Worm (Caenorhabditis elegans) whole organism, L4 larva: Measurements from ENCODE around the gene W01F3.2.

ENCODE experiments used
- F10B5.3 ChIP-seq: sonication (generic microtip); optimal IDR thresholded peaks from 2 replicates; lab custom pipeline; 2016; ENCODE audit warnings: mild to moderate bottlenecking, missing genetic modification characterization, missing compliant biosample characterization
- T26A8.4 ChIP-seq: fragments of 200-800 bp; sonication (Bioruptor generic); IDR thresholded peaks from 2 replicates; pipeline ENCODE4 v1.3.6; 2022; ENCODE audit warnings: missing genetic modification characterization, missing compliant biosample characterization
- Y48G9A.11 ChIP-seq: fragments of 200-800 bp; sonication (Bioruptor generic); IDR thresholded peaks from 2 replicates; pipeline ENCODE4 v1.3.6; 2022; ENCODE audit warnings: missing genetic modification reagents, missing genetic modification characterization, missing compliant biosample characterization
- Y5F2A.4 ChIP-seq: fragments of 200-800 bp; sonication (Bioruptor generic); optimal IDR thresholded peaks from 2 replicates; lab custom pipeline; 2018; ENCODE audit warnings: mild to moderate bottlenecking, missing genetic modification characterization, missing compliant biosample characterization
- Y75B8A.6 ChIP-seq: fragments of 200-800 bp; sonication (Bioruptor generic); IDR thresholded peaks from 2 replicates; pipeline ENCODE4 v1.3.6; 2022; ENCODE audit warnings: missing genetic modification reagents, missing genetic modification characterization, missing compliant biosample characterization
- aha-1 ChIP-seq: fragments of 150-350 bp; peaks from one replicate; lab custom pipeline; 2014; ENCODE audit warnings: missing biosample characterization, missing genetic modification characterization
- ama-1 ChIP-seq: fragments of 150-350 bp; optimal IDR thresholded peaks from 2 replicates; lab custom pipeline; 2014; ENCODE audit warnings: inconsistent platforms, mixed read lengths
- attf-4 ChIP-seq: sonication (generic microtip); optimal IDR thresholded peaks from 3 replicates; lab custom pipeline; 2017; ENCODE audit warnings: missing biosample characterization, missing genetic modification characterization
- ceh-82 ChIP-seq: sonication (generic microtip); optimal IDR thresholded peaks from 2 replicates; lab custom pipeline; 2017; ENCODE audit warnings: missing biosample characterization, missing genetic modification characterization
- daf-16 ChIP-seq, 3 experiments: sonication (generic microtip); optimal IDR thresholded peaks; 2 replicates each; lab custom pipeline; 2016 to 2017; ENCODE audit warnings: missing genetic modification characterization in 3 of 3, missing genetic modification reagents in 3 of 3, mild to moderate bottlenecking in 2 of 3, missing compliant biosample characterization in 2 of 3, missing biosample characterization in 1 of 3, moderate library complexity in 1 of 3
- dmd-6 ChIP-seq: fragments of 200-800 bp; sonication (Bioruptor generic); IDR thresholded peaks from 2 replicates; pipeline ENCODE4 v1.3.6; 2022; ENCODE audit warnings: missing genetic modification reagents, missing genetic modification characterization, missing compliant biosample characterization
- dmd-9 ChIP-seq: fragments of 200-800 bp; sonication (Bioruptor generic); IDR thresholded peaks from 2 replicates; pipeline ENCODE4 v1.3.6; 2022; ENCODE audit warnings: missing genetic modification reagents, missing genetic modification characterization, missing compliant biosample characterization
- duxl-1 ChIP-seq: sonication (generic microtip); optimal IDR thresholded peaks from 2 replicates; lab custom pipeline; 2016; ENCODE audit warnings: mild to moderate bottlenecking, missing genetic modification characterization, moderate library complexity, missing compliant biosample characterization; ENCODE audit not compliant: poor library complexity
- hlh-11 ChIP-seq: fragments of 200-800 bp; sonication (Bioruptor generic); optimal IDR thresholded peaks from 2 replicates; lab custom pipeline; 2018; ENCODE audit warnings: mild to moderate bottlenecking, missing genetic modification characterization, missing compliant biosample characterization
- hlh-30 ChIP-seq: sonication (generic microtip); optimal IDR thresholded peaks from 2 replicates; lab custom pipeline; 2017; ENCODE audit warnings: antibody characterized with exemption, mild to moderate bottlenecking, missing genetic modification characterization, missing compliant biosample characterization; ENCODE audit not compliant: insufficient read depth
- hmg-1.1 ChIP-seq: fragments of 200-800 bp; sonication (Bioruptor generic); IDR thresholded peaks from 2 replicates; pipeline ENCODE4 v1.3.6; 2022; ENCODE audit warnings: missing genetic modification reagents, missing genetic modification characterization, missing compliant biosample characterization
- lim-7 ChIP-seq: fragments of 200-800 bp; sonication (Bioruptor generic); IDR thresholded peaks from 2 replicates; pipeline ENCODE4 v1.3.6; 2022; ENCODE audit warnings: missing genetic modification characterization, missing compliant biosample characterization
- lin-13 ChIP-seq: fragments of 150-350 bp; optimal IDR thresholded peaks from 2 replicates; lab custom pipeline; 2014; ENCODE audit warnings: missing biosample characterization, missing genetic modification reagents, missing genetic modification characterization
- lin-38 ChIP-seq: fragments of 200-800 bp; sonication (Bioruptor generic); IDR thresholded peaks from 2 replicates; pipeline ENCODE4 v1.3.6; 2022; ENCODE audit warnings: missing genetic modification reagents, missing genetic modification characterization, missing compliant biosample characterization
- lin-39 ChIP-seq: fragments of 150-350 bp; optimal IDR thresholded peaks from 2 replicates; lab custom pipeline; 2014; ENCODE audit warnings: missing biosample characterization, missing genetic modification reagents, missing genetic modification characterization
- lir-3 ChIP-seq: sonication (generic microtip); optimal IDR thresholded peaks from 2 replicates; lab custom pipeline; 2016; ENCODE audit warnings: mild to moderate bottlenecking, missing genetic modification characterization, missing compliant biosample characterization
- mdl-1 ChIP-seq, 2 experiments: fragments of 150-350 bp in 1 of 2; sonication (generic microtip) in 1 of 2; optimal IDR thresholded peaks; 2 replicates each; lab custom pipeline; 2014 to 2017; ENCODE audit warnings: missing biosample characterization in 2 of 2, missing genetic modification characterization in 2 of 2
- mdt-29 ChIP-seq: fragments of 200-800 bp; sonication (Bioruptor generic); IDR thresholded peaks from 2 replicates; pipeline ENCODE4 v1.3.6; 2022; ENCODE audit warnings: missing genetic modification reagents, missing genetic modification characterization, missing compliant biosample characterization
- mep-1 ChIP-seq: fragments of 150-350 bp; sonication (generic microtip); optimal IDR thresholded peaks from 3 replicates; lab custom pipeline; 2014; ENCODE audit warnings: missing biosample characterization, missing genetic modification characterization
- mxl-2 ChIP-seq: fragments of 200-800 bp; sonication (Bioruptor generic); conservative IDR thresholded peaks from 2 replicates; pipeline ENCODE4 v1.3.6; 2022; ENCODE audit warnings: missing genetic modification reagents, missing genetic modification characterization, missing compliant biosample characterization
- nhr-28 ChIP-seq: fragments of 150-350 bp; optimal IDR thresholded peaks from 2 replicates; lab custom pipeline; 2014; ENCODE audit warnings: missing biosample characterization, missing genetic modification characterization
- nhr-6 ChIP-seq: fragments of 150-350 bp; optimal IDR thresholded peaks from 2 replicates; lab custom pipeline; 2014; ENCODE audit warnings: missing biosample characterization, missing genetic modification characterization
- pqm-1 ChIP-seq: sonication (generic microtip); optimal IDR thresholded peaks from 2 replicates; lab custom pipeline; 2017; ENCODE audit warnings: missing biosample characterization, missing genetic modification characterization
- skn-1 ChIP-seq: fragments of 150-350 bp; optimal IDR thresholded peaks from 2 replicates; lab custom pipeline; 2014; ENCODE audit warnings: missing biosample characterization, missing genetic modification characterization
- snpc-1.2 ChIP-seq: fragments of 200-800 bp; sonication (Bioruptor generic); IDR thresholded peaks from 2 replicates; pipeline ENCODE4 v1.3.6; 2022; ENCODE audit warnings: missing genetic modification reagents, missing genetic modification characterization, missing compliant biosample characterization
- snpc-4 ChIP-seq: fragments of 150-350 bp; optimal IDR thresholded peaks from 2 replicates; lab custom pipeline; 2014; ENCODE audit warnings: missing biosample characterization, missing genetic modification characterization
- unc-130 ChIP-seq: sonication (generic microtip); optimal IDR thresholded peaks from 2 replicates; lab custom pipeline; 2016; ENCODE audit warnings: missing genetic modification reagents, missing genetic modification characterization, missing compliant biosample characterization
- unc-62 ChIP-seq, 3 experiments: fragments of 150-350 bp in 1 of 3; sonication (generic microtip); optimal IDR thresholded peaks in 2 of 3; peaks in 1 of 3; 1 replicate in 1 of 3; 2 replicates in 2 of 3; lab custom pipeline; 2014 to 2017; ENCODE audit warnings: missing biosample characterization in 3 of 3, missing genetic modification characterization in 3 of 3, missing genetic modification reagents in 3 of 3, missing genotype in 1 of 3
- zfp-3 ChIP-seq: fragments of 200-800 bp; sonication (Bioruptor generic); conservative IDR thresholded peaks from 2 replicates; pipeline ENCODE4 v1.3.6; 2022; ENCODE audit warnings: missing genetic modification reagents, missing genetic modification characterization, missing compliant biosample characterization
- zip-11 ChIP-seq: fragments of 200-800 bp; sonication (Bioruptor generic); IDR thresholded peaks from 2 replicates; pipeline ENCODE4 v1.3.6; 2022; ENCODE audit warnings: missing genetic modification characterization, missing compliant biosample characterization
- zip-2 ChIP-seq: fragments of 150-350 bp; optimal IDR thresholded peaks from 2 replicates; lab custom pipeline; 2014; ENCODE audit warnings: missing biosample characterization, missing genetic modification characterization
- ztf-11 ChIP-seq: fragments of 150-350 bp; optimal IDR thresholded peaks from 2 replicates; lab custom pipeline; 2014; ENCODE audit warnings: missing biosample characterization, missing genetic modification characterization
- ztf-7 ChIP-seq: fragments of 150-350 bp; optimal IDR thresholded peaks from 2 replicates; lab custom pipeline; 2014; ENCODE audit warnings: missing biosample characterization, missing genetic modification characterization

W01F3.2 gene

DNA sequence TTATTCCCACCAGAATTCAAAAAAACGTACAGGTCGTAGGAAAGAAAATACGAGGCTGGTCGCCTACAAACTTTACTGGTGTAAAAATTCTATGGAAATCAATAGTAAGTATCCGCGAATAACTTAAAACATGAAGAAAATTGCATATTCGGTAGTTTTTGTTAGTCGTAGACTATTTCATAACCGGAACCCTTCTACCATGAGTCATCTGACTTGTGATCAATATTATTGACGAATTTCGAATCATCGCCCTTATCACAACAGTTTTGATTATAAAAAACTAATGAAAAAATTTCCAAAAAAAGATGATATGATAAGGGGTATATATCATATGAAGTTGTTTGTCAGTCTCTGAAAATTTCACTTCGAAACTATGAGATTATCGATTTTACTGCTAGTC lies at the start of gene W01F3.2:
TSS of gene W01F3.2 (plus strand) at position 301 of the 400 bp plus-strand sequence.
- TF ChIP-seq hlh-11 (tag; lab: Kevin White, UChicago) (peak; percentile 21), dmd-6 (GFP tag; lab: Robert Waterston, UW) (peak; percentile 14; the same call in 1 of the 2 replicates), T26A8.4 (GFP tag; lab: Robert Waterston, UW) (no peak), nhr-28 (tag; lab: Kevin White, UChicago) (peak; percentile 36), hlh-30 (peak; percentile 29)

DNA sequence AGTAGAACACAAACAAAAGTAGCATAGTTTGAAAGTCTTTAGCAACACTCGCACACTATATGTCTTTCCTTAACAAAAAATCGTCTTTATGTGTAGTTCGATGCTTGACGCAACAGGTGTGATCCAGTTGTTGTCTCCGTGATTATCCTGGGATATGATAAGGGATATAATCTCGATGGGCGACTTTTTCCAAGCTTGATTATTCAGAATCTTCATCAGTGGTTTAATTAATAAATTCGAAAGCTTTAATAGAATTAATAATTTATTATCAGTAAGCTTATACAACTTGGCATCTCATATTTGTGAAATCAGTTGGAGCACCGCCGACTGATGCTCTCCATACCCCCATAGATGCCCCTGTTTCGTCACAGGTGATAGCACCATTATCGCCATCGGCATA lies 41.5 kb upstream of the W01F3.2 start, which contains the start of gene F46B3.7:
TSS of gene F46B3.7 (minus strand) at position 101 of the 400 bp plus-strand sequence.
- TF ChIP-seq F10B5.3 (tag; lab: Kevin White, UChicago) (no peak), snpc-1.2 (no peak), pqm-1 (no peak), mdl-1 (tag; optimal IDR thresholded peaks at IDR 0.05; lab: Kevin White, UChicago) (no peak), zip-11 (GFP tag; lab: Robert Waterston, UW) (no peak), lim-7 (no peak), lin-38 (GFP tag; lab: Robert Waterston, UW) (no peak), dmd-9 (GFP tag; lab: Robert Waterston, UW) (no peak)

DNA sequence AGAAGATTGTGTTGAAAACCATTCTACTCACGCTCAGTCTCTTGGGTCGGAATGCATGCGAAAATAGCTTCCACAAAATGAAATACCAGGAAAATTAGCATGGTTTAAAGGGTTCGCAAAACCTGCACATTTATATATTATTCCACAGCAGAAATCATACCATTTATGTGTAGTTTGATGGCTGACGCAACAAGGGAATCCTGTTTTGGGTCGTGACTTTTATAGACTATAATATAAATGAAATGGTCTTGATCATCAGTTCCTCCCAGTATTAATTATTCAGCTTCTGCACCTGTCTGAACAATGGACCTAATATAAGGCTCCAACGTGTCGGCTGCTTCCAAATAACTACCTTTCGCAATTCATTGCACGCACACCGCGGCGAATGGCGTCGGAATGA lies 37.1 kb upstream of the W01F3.2 start, which contains the start of gene F46B3.8:
TSS of gene F46B3.8 (minus strand) at position 101 of the 400 bp plus-strand sequence.
- TF ChIP-seq zfp-3 (GFP tag; lab: Robert Waterston, UW): no peak
- no peak for TF ChIP-seq daf-16 (GFP tag; optimal IDR thresholded peaks at IDR 0.05; lab: Kevin White, UChicago)
- no peak for TF ChIP-seq daf-16 (tag; optimal IDR thresholded peaks at IDR 0.05; lab: Kevin White, UChicago)
- no peak for TF ChIP-seq ama-1
- TF ChIP-seq pqm-1: no peak
- no peak for TF ChIP-seq snpc-4 (tag; lab: Kevin White, UChicago)
- TF ChIP-seq attf-4: no peak
- no peak for TF ChIP-seq zip-2 (tag; lab: Kevin White, UChicago)
- TF ChIP-seq, all 104 proteins: peak for 0

DNA sequence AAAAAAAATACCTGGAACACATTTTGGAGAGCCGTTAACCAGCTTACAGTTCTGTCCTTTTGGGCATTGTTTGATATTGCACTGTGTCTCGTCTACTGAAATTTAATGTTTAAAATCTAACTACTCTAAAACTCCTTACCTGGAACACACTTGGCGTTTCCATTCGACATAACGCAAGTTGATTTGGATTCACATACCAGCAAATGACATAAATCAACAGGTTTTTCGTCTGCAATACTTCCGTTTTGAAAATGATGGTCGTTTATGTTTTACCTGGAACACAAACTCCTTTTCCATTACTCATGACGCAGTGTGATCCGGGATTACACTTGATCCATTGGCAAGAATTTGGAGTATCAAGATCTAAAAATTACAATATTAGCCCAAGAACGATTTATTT lies 34.9 kb upstream of the W01F3.2 start:
- TF ChIP-seq nhr-6 (tag; lab: Kevin White, UChicago): no peak
- no peak for TF ChIP-seq lir-3 (tag; lab: Kevin White, UChicago)
- no peak for TF ChIP-seq pqm-1
- no peak for TF ChIP-seq mdt-29 (GFP tag; lab: Robert Waterston, UW)
- TF ChIP-seq dmd-9 (GFP tag; lab: Robert Waterston, UW): no peak
- TF ChIP-seq unc-62 (GFP tag; optimal IDR thresholded peaks at IDR 0.05 in 1 of 2; lab: Kevin White, UChicago): peak in 1 of 2 experiments; percentile 95
- TF ChIP-seq unc-62 (tag; optimal IDR thresholded peaks at IDR 0.05; lab: Kevin White, UChicago): no peak
- TF ChIP-seq T26A8.4 (GFP tag; lab: Robert Waterston, UW): no peak
- TF ChIP-seq, all 104 proteins: peak for 1

DNA sequence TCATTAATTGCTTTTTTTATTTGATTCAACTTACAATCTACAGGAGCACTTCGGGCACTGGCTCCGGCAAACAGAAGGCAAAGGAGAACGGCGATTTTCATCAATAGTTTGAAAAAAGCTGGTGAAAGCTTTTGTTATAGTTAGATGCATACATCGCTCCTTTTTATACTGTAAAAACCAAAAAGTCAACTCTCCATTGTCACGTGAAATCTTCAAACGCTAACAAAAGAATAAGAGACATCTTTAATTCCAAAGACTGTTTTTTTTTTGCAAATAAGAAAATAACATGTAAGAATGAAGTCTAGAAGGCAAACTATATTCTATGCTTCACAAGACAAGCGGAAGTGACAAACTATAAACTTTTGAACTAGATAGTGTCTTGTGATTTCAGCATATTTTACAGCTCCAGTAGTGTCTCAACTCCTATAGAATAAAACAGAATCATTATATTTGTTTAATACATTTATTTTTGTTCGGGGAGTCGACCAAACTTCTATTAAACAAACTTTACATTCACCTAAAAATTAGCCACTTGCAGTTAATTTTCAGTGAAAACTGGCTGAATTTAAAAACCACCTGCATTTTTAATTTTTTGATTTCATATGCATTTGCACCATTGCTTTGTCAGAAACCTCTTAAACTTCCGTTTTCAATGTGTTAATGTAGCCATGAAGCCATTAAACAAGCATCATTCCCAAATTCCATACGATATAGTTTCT lies 33.9 kb upstream of the W01F3.2 start, which contains the start of the genes F46B3.9 and srz-18:
TSS of gene F46B3.9 (minus strand) at position 101 of the 719 bp plus-strand sequence.
TSS of gene srz-18 (plus strand) at position 669 of the 719 bp plus-strand sequence.
- TF ChIP-seq ztf-11 (tag; lab: Kevin White, UChicago): no peak
- TF ChIP-seq aha-1 (tag; lab: Kevin White, UChicago): peak; percentile 30
- TF ChIP-seq ceh-82 (tag; lab: Kevin White, UChicago): no peak

DNA sequence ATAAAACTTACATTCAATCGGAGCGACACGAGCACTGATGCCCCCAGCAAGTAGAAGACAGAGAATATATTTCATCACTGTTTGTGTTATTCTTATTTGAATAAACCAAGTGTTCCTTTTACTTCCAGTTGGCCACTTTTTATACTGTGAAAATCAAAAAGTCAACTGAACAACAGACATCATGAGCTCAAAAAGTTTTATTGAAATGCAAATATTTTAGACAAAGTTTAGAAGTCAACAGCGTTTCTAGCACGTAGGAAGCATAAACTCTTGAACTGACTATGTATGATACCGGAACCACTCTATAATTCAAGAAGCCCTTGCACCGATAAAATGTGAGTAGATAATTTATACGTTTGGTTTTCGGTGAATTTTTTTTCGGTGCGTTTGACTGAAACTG lies 28.9 kb upstream of the W01F3.2 start, which contains the start of gene F46B3.14:
TSS of gene F46B3.14 (minus strand) at position 101 of the 400 bp plus-strand sequence.
- no peak for TF ChIP-seq mep-1 (tag; lab: Kevin White, UChicago)
- no peak for TF ChIP-seq Y5F2A.4 (GFP tag; lab: Kevin White, UChicago)
- TF ChIP-seq ztf-7: no peak
- no peak for TF ChIP-seq hmg-1.1 (GFP tag; lab: Robert Waterston, UW)
- TF ChIP-seq lin-39 (tag; lab: Kevin White, UChicago): no peak
- TF ChIP-seq Y75B8A.6 (GFP tag; lab: Robert Waterston, UW): no peak
- TF ChIP-seq Y48G9A.11 (GFP tag; lab: Robert Waterston, UW): no peak
- TF ChIP-seq lir-3 (tag; lab: Kevin White, UChicago): no peak
- TF ChIP-seq mxl-2 (GFP tag; lab: Robert Waterston, UW): no peak
- TF ChIP-seq unc-130: no peak
- TF ChIP-seq hlh-11 (tag; lab: Kevin White, UChicago): no peak
- no peak for TF ChIP-seq skn-1
- no peak for TF ChIP-seq duxl-1 (tag; lab: Kevin White, UChicago)
- no peak for TF ChIP-seq lin-13
- no peak for TF ChIP-seq ama-1
